Worm (Caenorhabditis elegans) whole organism, early embryonic: ENCODE data around the gene F28H6.6.

Experiments used
- F13C5.2 ChIP-seq: sonication (generic microtip); optimal IDR thresholded peaks from 2 replicates; lab custom pipeline; 2017; ENCODE audit warnings: mild to moderate bottlenecking, missing genetic modification characterization, inconsistent platforms, missing compliant biosample characterization
- aly-1 ChIP-seq: sonication (generic microtip); optimal IDR thresholded peaks from 2 replicates; lab custom pipeline; 2016; ENCODE audit warnings: missing genetic modification characterization, missing compliant biosample characterization
- ama-1 ChIP-seq: fragments of 150-350 bp; optimal IDR thresholded peaks from 2 replicates; lab custom pipeline; 2014
- ceh-13 ChIP-seq: fragments of 200-800 bp; sonication (Bioruptor generic); optimal IDR thresholded peaks from 2 replicates; lab custom pipeline; 2018; ENCODE audit warnings: mild to moderate bottlenecking, missing genetic modification characterization, missing compliant biosample characterization
- ets-7 ChIP-seq: sonication (generic microtip); optimal IDR thresholded peaks from 2 replicates; lab custom pipeline; 2016; ENCODE audit warnings: missing genotype, missing genetic modification characterization, missing compliant biosample characterization
- flt-1 ChIP-seq: fragments of 200-800 bp; sonication (Bioruptor generic); IDR thresholded peaks from 2 replicates; pipeline ENCODE4 v1.3.6; 2022; ENCODE audit warnings: missing genetic modification characterization, missing compliant biosample characterization
- hmbx-1 ChIP-seq: sonication (generic microtip); optimal IDR thresholded peaks from 2 replicates; lab custom pipeline; 2016; ENCODE audit warnings: mild to moderate bottlenecking, missing genetic modification characterization, missing compliant biosample characterization
- hmg-4 ChIP-seq: fragments of 200-800 bp; sonication (Bioruptor generic); optimal IDR thresholded peaks from 2 replicates; lab custom pipeline; 2018; ENCODE audit warnings: mild to moderate bottlenecking, missing genetic modification characterization, missing compliant biosample characterization
- hnd-1 ChIP-seq: sonication (generic microtip); optimal IDR thresholded peaks from 2 replicates; lab custom pipeline; 2016; ENCODE audit warnings: missing genetic modification characterization, missing compliant biosample characterization
- pes-1 ChIP-seq: fragments of 200-800 bp; sonication (Bioruptor generic); IDR thresholded peaks from 2 replicates; pipeline ENCODE4 v1.3.6; 2022; ENCODE audit warnings: missing genetic modification reagents, missing genetic modification characterization, missing compliant biosample characterization
- tbx-11 ChIP-seq: fragments of 200-800 bp; sonication (Bioruptor generic); IDR thresholded peaks from 2 replicates; pipeline ENCODE4 v1.3.6; 2022; ENCODE audit warnings: missing genetic modification characterization, missing compliant biosample characterization
- tra-4 ChIP-seq: sonication (generic microtip); optimal IDR thresholded peaks from 2 replicates; lab custom pipeline; 2017; ENCODE audit warnings: missing genetic modification characterization, missing compliant biosample characterization

DNA sequence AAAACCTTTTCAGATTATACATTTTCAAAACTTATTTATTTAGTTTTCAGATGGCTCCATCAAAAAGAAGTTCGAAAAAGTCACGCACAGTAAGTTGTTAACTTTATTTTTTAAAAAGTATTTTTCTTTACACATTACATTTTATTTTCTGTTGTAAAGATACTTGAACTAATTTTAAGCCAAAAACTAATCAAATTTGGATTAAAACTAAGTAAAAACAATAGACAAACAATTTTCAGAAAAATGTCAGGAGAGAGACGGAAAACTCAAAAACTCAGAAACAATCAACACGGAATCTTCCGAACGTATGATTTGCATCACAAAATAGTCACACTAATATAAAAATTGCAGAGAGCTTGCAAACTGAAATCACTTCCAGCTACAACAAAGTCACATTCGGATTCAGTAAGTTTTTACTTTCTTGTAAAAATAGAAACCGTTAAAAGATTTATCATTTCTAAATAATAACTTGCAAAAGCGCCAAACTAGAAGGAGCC is 16.3 kb upstream of the F28H6.6 start, which contains the start of gene ceh-89:
- TF ChIP-seq flt-1 (GFP tag; lab: Robert Waterston, UW), result no peak
- no peak for TF ChIP-seq aly-1 (tag; lab: Kevin White, UChicago)
- TF ChIP-seq ets-7 (tag; lab: Kevin White, UChicago), result no peak
- no peak for TF ChIP-seq F13C5.2 (tag; lab: Kevin White, UChicago)
- TF ChIP-seq ceh-13, result no peak
- TF ChIP-seq hmbx-1 (tag; lab: Kevin White, UChicago), result no peak
- no peak for TF ChIP-seq pes-1
- TF ChIP-seq tbx-11, result no peak
- TF ChIP-seq hnd-1 (tag; lab: Kevin White, UChicago), result no peak
- TF ChIP-seq ama-1 (lab: Kevin White, UChicago), result no peak
- no peak for TF ChIP-seq hmg-4 (GFP tag; lab: Kevin White, UChicago)
- no peak for TF ChIP-seq tra-4 (tag; lab: Kevin White, UChicago)
